Fruit fly (Drosophila melanogaster) whole organism, prepupa: ENCODE data around the gene CG4338.

ENCODE experiments used
- Blimp-1 ChIP-seq: fragments of 200-800 bp; sonication (Bioruptor generic); optimal IDR thresholded peaks from 3 replicates; lab custom pipeline; 2017; ENCODE audit warnings: missing biosample characterization, missing genetic modification characterization, mild to moderate bottlenecking, moderate library complexity, missing genetic modification reagents
- CG10631 ChIP-seq: fragments of 200-800 bp; sonication (Bioruptor generic); optimal IDR thresholded peaks from 2 replicates; lab custom pipeline; 2016; ENCODE audit warnings: missing biosample characterization, missing genetic modification characterization
- CG10669 ChIP-seq: fragments of 200-800 bp; sonication (Bioruptor generic); optimal IDR thresholded peaks from 3 replicates; lab custom pipeline; 2018; ENCODE audit warnings: missing biosample characterization, mild to moderate bottlenecking, missing genetic modification characterization, moderate library complexity
- CG11294 ChIP-seq: fragments of 200-800 bp; sonication (Bioruptor generic); IDR thresholded peaks from 2 replicates; pipeline ENCODE4 v1.3.6; 2022; ENCODE audit warnings: missing biosample characterization, missing genetic modification characterization
- CG11762 ChIP-seq: fragments of 200-800 bp; sonication (Bioruptor generic); optimal IDR thresholded peaks from 3 replicates; lab custom pipeline; 2016; ENCODE audit warnings: missing biosample characterization, missing genetic modification characterization; ENCODE audit not compliant: insufficient read depth
- CG11902 ChIP-seq: fragments of 200-800 bp; sonication (Bioruptor generic); optimal IDR thresholded peaks from 3 replicates; lab custom pipeline; 2016; ENCODE audit warnings: missing biosample characterization, missing genetic modification characterization
- CG15336 ChIP-seq: fragments of 200-800 bp; sonication (Bioruptor generic); IDR thresholded peaks from 2 replicates; pipeline ENCODE4 v1.3.6; 2022; ENCODE audit warnings: missing biosample characterization, missing genetic modification characterization
- CG1621 ChIP-seq: fragments of 200-800 bp; sonication (Bioruptor generic); optimal IDR thresholded peaks from 3 replicates; lab custom pipeline; 2018; ENCODE audit warnings: missing biosample characterization, mild to moderate bottlenecking, missing genetic modification characterization
- CG16779 ChIP-seq: fragments of 200-800 bp; sonication (Bioruptor generic); optimal IDR thresholded peaks from 3 replicates; lab custom pipeline; 2017; ENCODE audit warnings: missing biosample characterization, mild to moderate bottlenecking, missing genetic modification characterization
- CG3032 ChIP-seq: fragments of 200-800 bp; optimal IDR thresholded peaks from 2 replicates; lab custom pipeline; 2019; ENCODE audit warnings: missing biosample characterization, mild to moderate bottlenecking, missing genetic modification characterization, moderate library complexity
- CG31627 ChIP-seq: fragments of 200-800 bp; sonication (Bioruptor generic); optimal IDR thresholded peaks from 3 replicates; lab custom pipeline; 2016; ENCODE audit warnings: missing biosample characterization, missing genetic modification characterization
- CG32006 ChIP-seq: fragments of 200-800 bp; sonication (Bioruptor generic); optimal IDR thresholded peaks from 3 replicates; lab custom pipeline; 2017; ENCODE audit warnings: missing biosample characterization, mild to moderate bottlenecking, missing genetic modification characterization
- CG34406 ChIP-seq: fragments of 200-800 bp; sonication (Bioruptor generic); optimal IDR thresholded peaks from 3 replicates; lab custom pipeline; 2016; ENCODE audit warnings: missing biosample characterization, missing genetic modification characterization
- CG3919 ChIP-seq: fragments of 200-800 bp; sonication (Bioruptor generic); optimal IDR thresholded peaks from 3 replicates; lab custom pipeline; 2016; ENCODE audit warnings: missing biosample characterization, missing genetic modification characterization
- CG4318 ChIP-seq: fragments of 200-800 bp; sonication (Bioruptor generic); optimal IDR thresholded peaks from 3 replicates; lab custom pipeline; 2017; ENCODE audit warnings: missing biosample characterization, mild to moderate bottlenecking, missing genetic modification characterization
- CG6276 ChIP-seq: fragments of 200-800 bp; sonication (Bioruptor generic); optimal IDR thresholded peaks from 2 replicates; lab custom pipeline; 2017; ENCODE audit warnings: missing biosample characterization, mild to moderate bottlenecking, missing genetic modification characterization
- CG6792 ChIP-seq: fragments of 200-800 bp; sonication (Bioruptor generic); optimal IDR thresholded peaks from 3 replicates; lab custom pipeline; 2016; ENCODE audit warnings: missing biosample characterization, missing genetic modification characterization
- CG6808 ChIP-seq: fragments of 200-800 bp; sonication (Bioruptor generic); optimal IDR thresholded peaks from 3 replicates; lab custom pipeline; 2017; ENCODE audit warnings: missing biosample characterization, missing genetic modification characterization, mild to moderate bottlenecking, moderate library complexity, missing genetic modification reagents
- CG6854 ChIP-seq: fragments of 200-800 bp; sonication (Bioruptor generic); optimal IDR thresholded peaks from 2 replicates; lab custom pipeline; 2017; ENCODE audit warnings: missing biosample characterization, mild to moderate bottlenecking, missing genetic modification characterization
- CG7368 ChIP-seq: fragments of 200-800 bp; sonication (Bioruptor generic); optimal IDR thresholded peaks from 3 replicates; lab custom pipeline; 2016; ENCODE audit warnings: missing biosample characterization, missing genetic modification characterization
- CG8119 ChIP-seq: fragments of 200-800 bp; sonication (Bioruptor generic); IDR thresholded peaks from 3 replicates; pipeline ENCODE4 v1.3.6; 2022; ENCODE audit warnings: missing biosample characterization, missing genetic modification characterization
- CG8632 ChIP-seq: fragments of 200-800 bp; sonication (Bioruptor generic); optimal IDR thresholded peaks from 3 replicates; lab custom pipeline; 2016; ENCODE audit warnings: missing biosample characterization, missing genetic modification characterization
- CG9139 ChIP-seq: fragments of 200-800 bp; sonication (Bioruptor generic); optimal IDR thresholded peaks from 3 replicates; lab custom pipeline; 2017; ENCODE audit warnings: missing biosample characterization, mild to moderate bottlenecking, missing genetic modification characterization
- Eip78C ChIP-seq: fragments of 200-800 bp; sonication (Bioruptor generic); peaks from one replicate; lab custom pipeline; 2016; ENCODE audit warnings: missing biosample characterization, missing genetic modification characterization
- Eip93F ChIP-seq: fragments of 200-800 bp; sonication (Bioruptor generic); optimal IDR thresholded peaks from 2 replicates; lab custom pipeline; 2016; ENCODE audit warnings: missing biosample characterization, mild to moderate bottlenecking, missing genetic modification characterization
- Ets21C ChIP-seq: fragments of 200-800 bp; sonication (Bioruptor generic); optimal IDR thresholded peaks from 3 replicates; lab custom pipeline; 2016; ENCODE audit warnings: missing biosample characterization, missing genetic modification characterization
- Gug ChIP-seq: fragments of 200-800 bp; sonication (Bioruptor generic); IDR thresholded peaks from 2 replicates; pipeline ENCODE4 v1.3.6; 2022; ENCODE audit warnings: missing biosample characterization, missing genetic modification characterization
- Hr38 ChIP-seq: sonication (Bioruptor generic); optimal IDR thresholded peaks from 2 replicates; lab custom pipeline; 2016; ENCODE audit warnings: missing biosample characterization, missing genetic modification characterization
- Hr39 ChIP-seq: fragments of 200-800 bp; sonication (Bioruptor generic); optimal IDR thresholded peaks from 2 replicates; lab custom pipeline; 2016; ENCODE audit warnings: missing biosample characterization, missing genetic modification characterization
- Hr4 ChIP-seq: fragments of 200-800 bp; sonication (Bioruptor generic); optimal IDR thresholded peaks from 3 replicates; lab custom pipeline; 2016; ENCODE audit warnings: missing biosample characterization, missing genetic modification characterization
- Lpt ChIP-seq: fragments of 200-800 bp; sonication (Bioruptor generic); optimal IDR thresholded peaks from 3 replicates; lab custom pipeline; 2016; ENCODE audit warnings: missing biosample characterization, missing genetic modification characterization
- Met ChIP-seq: fragments of 200-800 bp; sonication (Bioruptor generic); optimal IDR thresholded peaks from 3 replicates; lab custom pipeline; 2016; ENCODE audit warnings: missing biosample characterization, missing genetic modification characterization
- OdsH ChIP-seq: fragments of 200-800 bp; sonication (Bioruptor generic); optimal IDR thresholded peaks from 3 replicates; lab custom pipeline; 2016; ENCODE audit warnings: missing biosample characterization, missing genetic modification characterization
- Sox102F ChIP-seq: fragments of 200-800 bp; sonication (Bioruptor generic); optimal IDR thresholded peaks from 2 replicates; lab custom pipeline; 2016; ENCODE audit warnings: missing biosample characterization, mild to moderate bottlenecking, missing genetic modification characterization
- Sox14 ChIP-seq: fragments of 200-800 bp; sonication (Bioruptor generic); optimal IDR thresholded peaks from 3 replicates; lab custom pipeline; 2016; ENCODE audit warnings: missing biosample characterization, missing genetic modification characterization
- Sox15 ChIP-seq: fragments of 200-800 bp; sonication (Bioruptor generic); optimal IDR thresholded peaks from 3 replicates; lab custom pipeline; 2016; ENCODE audit warnings: missing biosample characterization, missing genetic modification characterization
- achi ChIP-seq: fragments of 200-800 bp; sonication (Bioruptor generic); optimal IDR thresholded peaks from 3 replicates; lab custom pipeline; 2016; ENCODE audit warnings: missing biosample characterization, missing genetic modification characterization
- acj6 ChIP-seq: fragments of 200-800 bp; sonication (Bioruptor generic); optimal IDR thresholded peaks from 3 replicates; lab custom pipeline; 2016; ENCODE audit warnings: missing biosample characterization, missing genetic modification characterization
- cyc ChIP-seq: fragments of 200-800 bp; sonication (Bioruptor generic); optimal IDR thresholded peaks from 3 replicates; lab custom pipeline; 2016; ENCODE audit warnings: missing biosample characterization, missing genetic modification characterization
- dsx ChIP-seq: fragments of 200-800 bp; optimal IDR thresholded peaks from 3 replicates; lab custom pipeline; 2019; ENCODE audit warnings: missing biosample characterization, mild to moderate bottlenecking, missing genetic modification characterization, moderate library complexity; ENCODE audit not compliant: poor library complexity, severe bottlenecking
- eg ChIP-seq: fragments of 200-800 bp; sonication (Bioruptor generic); IDR thresholded peaks from 3 replicates; pipeline ENCODE4 v1.3.6; 2022; ENCODE audit warnings: missing biosample characterization, missing genetic modification characterization
- fd59A ChIP-seq: fragments of 200-800 bp; sonication (Bioruptor generic); optimal IDR thresholded peaks from 2 replicates; lab custom pipeline; 2017; ENCODE audit warnings: missing biosample characterization, mild to moderate bottlenecking, missing genetic modification characterization, missing genetic modification reagents
- fd85E ChIP-seq: fragments of 200-800 bp; sonication (Bioruptor generic); optimal IDR thresholded peaks from 3 replicates; lab custom pipeline; 2016; ENCODE audit warnings: missing biosample characterization, missing genetic modification characterization
- fkh ChIP-seq: fragments of 200-800 bp; sonication (Bioruptor generic); optimal IDR thresholded peaks from 3 replicates; lab custom pipeline; 2017; ENCODE audit warnings: missing biosample characterization, mild to moderate bottlenecking, missing genetic modification characterization, moderate library complexity
- lz ChIP-seq: fragments of 200-800 bp; sonication (Bioruptor generic); optimal IDR thresholded peaks from 3 replicates; lab custom pipeline; 2016; ENCODE audit warnings: missing biosample characterization, missing genetic modification characterization
- net ChIP-seq: fragments of 200-800 bp; sonication (Bioruptor generic); optimal IDR thresholded peaks from 3 replicates; lab custom pipeline; 2016; ENCODE audit warnings: missing biosample characterization, missing genetic modification characterization
- salr ChIP-seq, 2 experiments: fragments of 200-800 bp; sonication (Bioruptor generic); optimal IDR thresholded peaks; 3 replicates each; lab custom pipeline; 2016 to 2018; ENCODE audit warnings: missing biosample characterization in 2 of 2, missing genetic modification characterization in 2 of 2, mild to moderate bottlenecking in 1 of 2
- ss ChIP-seq, 2 experiments: fragments of 200-800 bp; sonication (Bioruptor generic); optimal IDR thresholded peaks; 2 replicates in 1 of 2; 3 replicates in 1 of 2; lab custom pipeline; 2017 to 2018; ENCODE audit warnings: mild to moderate bottlenecking in 2 of 2, missing biosample characterization in 2 of 2, missing genetic modification characterization in 2 of 2, moderate library complexity in 1 of 2
- svp ChIP-seq: fragments of 200-800 bp; sonication (Bioruptor generic); peaks from one replicate; lab custom pipeline; 2016; ENCODE audit warnings: missing biosample characterization, missing genetic modification characterization
- topi ChIP-seq: fragments of 200-800 bp; sonication (Bioruptor generic); optimal IDR thresholded peaks from 3 replicates; lab custom pipeline; 2016; ENCODE audit warnings: missing biosample characterization, missing genetic modification characterization

CG4338 gene

dm6 chr3R:15319912-15320746 is 44.8 kb downstream of the CG4338 start, which contains the start of the genes CG6276 and CG44040:
CG6276 (minus strand) TSS chr3R:15320069.
CG44040 (plus strand) TSS chr3R:15320378.
- TF ChIP-seq CG9139 = no peak
- TF ChIP-seq salr (GFP tag; optimal IDR thresholded peaks at IDR 0.05; lab: Kevin White, UChicago) = peak; percentile 40 to 64
- peak; percentile 19 for TF ChIP-seq CG34406 (GFP tag; lab: Kevin White, UChicago)
- peak; percentile 26 for TF ChIP-seq CG1621 (tag; lab: Kevin White, UChicago)
- peak; percentile 48 for TF ChIP-seq achi (GFP tag; lab: Kevin White, UChicago)
- TF ChIP-seq CG3919 = peak; percentile 63
- TF ChIP-seq cyc (GFP tag; lab: Kevin White, UChicago) = peak; percentile 37
- peak; percentile 24 for TF ChIP-seq CG7368 (GFP tag; lab: Kevin White, UChicago)
- TF ChIP-seq ss (GFP tag; optimal IDR thresholded peaks at IDR 0.05; lab: Kevin White, UChicago) = peak in 1 of 2 experiments; percentile 42
- peak; percentile 63 for TF ChIP-seq CG32006 (GFP tag; lab: Kevin White, UChicago)
- peak; percentile 2 for TF ChIP-seq Lpt (GFP tag; lab: Kevin White, UChicago)
- TF ChIP-seq CG6808 (GFP tag; lab: Kevin White, UChicago) = peak; percentile 50
- peak; percentile 10; the same call in 1 of the 2 replicates for TF ChIP-seq CG11294 (GFP tag; lab: Robert Waterston, UW)
- TF ChIP-seq Sox14 (GFP tag; lab: Kevin White, UChicago) = peak; percentile 61
- TF ChIP-seq CG31627 (GFP tag; lab: Kevin White, UChicago) = peak; percentile 57
- peak; percentile 50 for TF ChIP-seq Hr4 (GFP tag; lab: Kevin White, UChicago)
- TF ChIP-seq CG6854 = no peak
- TF ChIP-seq Sox102F (GFP tag; lab: Kevin White, UChicago) = no peak
- TF ChIP-seq lz = peak; percentile 68
- peak; percentile 89 for TF ChIP-seq Eip78C
- TF ChIP-seq dsx = peak; percentile 31
- TF ChIP-seq CG16779 (tag; lab: Kevin White, UChicago) = no peak
- TF ChIP-seq eg (GFP tag; lab: Robert Waterston, UW) = peak; percentile 54
- TF ChIP-seq fd85E (GFP tag; lab: Kevin White, UChicago) = no peak
- TF ChIP-seq topi (GFP tag; lab: Kevin White, UChicago) = peak; percentile 63
- TF ChIP-seq Ets21C (GFP tag; lab: Kevin White, UChicago) = peak; percentile 58
- peak; percentile 7 for TF ChIP-seq Blimp-1
- TF ChIP-seq CG8119 (GFP tag; lab: Robert Waterston, UW) = peak; percentile 37; the same call in 1 of the 3 replicates
- no peak for TF ChIP-seq svp (GFP tag; lab: Kevin White, UChicago)
- no peak for TF ChIP-seq Eip93F (GFP tag; lab: Kevin White, UChicago)
- peak; percentile 59 for TF ChIP-seq OdsH (GFP tag; lab: Kevin White, UChicago)
- TF ChIP-seq CG10631 = peak; percentile 58
- peak; percentile 55 for TF ChIP-seq CG3032
- TF ChIP-seq Hr39 (GFP tag; lab: Kevin White, UChicago) = peak; percentile 55
- TF ChIP-seq fd59A (GFP tag; lab: Kevin White, UChicago) = peak; percentile 30
- TF ChIP-seq CG15336 = 0 out of 2 replicates have a peak, but pooled peaks have one; percentile 24
- peak; percentile 20 for TF ChIP-seq Sox15 (GFP tag; lab: Kevin White, UChicago)
- peak; percentile 59 for TF ChIP-seq fkh (GFP tag; lab: Kevin White, UChicago)
- TF ChIP-seq Gug (GFP tag; lab: Robert Waterston, UW) = no peak
- TF ChIP-seq CG11762 (GFP tag; lab: Kevin White, UChicago) = peak; percentile 16
- TF ChIP-seq CG4318 = no peak
- TF ChIP-seq net (GFP tag; lab: Kevin White, UChicago) = no peak
- no peak for TF ChIP-seq Hr38 (GFP tag; lab: Kevin White, UChicago)
- TF ChIP-seq CG6276 (GFP tag; lab: Kevin White, UChicago) = no peak
- TF ChIP-seq CG6792 (GFP tag; lab: Kevin White, UChicago) = peak; percentile 46
- peak; percentile 50 for TF ChIP-seq CG10669 (GFP tag; lab: Kevin White, UChicago)
- TF ChIP-seq CG8632 (GFP tag; lab: Kevin White, UChicago) = peak; percentile 40
- peak; percentile 58 for TF ChIP-seq Met (GFP tag; lab: Kevin White, UChicago)
- TF ChIP-seq CG11902 = peak; percentile 16
- TF ChIP-seq acj6 = peak; percentile 56
